Worm (Caenorhabditis elegans) whole organism, young adult: ENCODE measurements around the gene add-1.

Experiments
- K12H6.12 ChIP-seq: fragments of 200-800 bp; sonication (Bioruptor generic); optimal IDR thresholded peaks from 2 replicates; lab custom pipeline; 2018; ENCODE audit warnings: mild to moderate bottlenecking, missing genetic modification characterization, missing compliant biosample characterization
- dpl-1 ChIP-seq: fragments of 150-350 bp; optimal IDR thresholded peaks from 2 replicates; lab custom pipeline; 2014; ENCODE audit warnings: missing biosample characterization, missing genetic modification reagents, missing genetic modification characterization
- mes-4 ChIP-seq: sonication (generic microtip); optimal IDR thresholded peaks from 2 replicates; lab custom pipeline; 2016; ENCODE audit warnings: missing genotype, missing genetic modification characterization, missing compliant biosample characterization

ce11 chrX:4893623-4894105 is 33.8 kb upstream of the add-1 start, which contains the start of gene T07F12.1:
- TF ChIP-seq K12H6.12 (tag; lab: Kevin White, UChicago): no peak
- TF ChIP-seq dpl-1 (GFP tag; lab: Kevin White, UChicago): no peak
- TF ChIP-seq mes-4 (tag; lab: Kevin White, UChicago): no peak
